Worm (Caenorhabditis elegans): Measurements from ENCODE around the gene T23G7.3.
A peak's percentile ranks its signal among the peaks of the same experiment; 100 is the strongest.

T23G7.3 gene

ce11 chrII:9178811-9179210 lies 11.2 kb upstream of the T23G7.3 start:
- no peak for TF ChIP-seq ztf-11 (tag; optimal IDR thresholded peaks at IDR 0.05)
- peak in 1 of 2 experiments; percentile 78 for TF ChIP-seq unc-62 (GFP tag; optimal IDR thresholded peaks at IDR 0.05 in 1 of 2)
- no peak for TF ChIP-seq unc-62 (tag; optimal IDR thresholded peaks at IDR 0.05)
- no peak for TF ChIP-seq mdl-1 (tag; optimal IDR thresholded peaks at IDR 0.05)
- no peak for TF ChIP-seq hlh-30 (tag; optimal IDR thresholded peaks at IDR 0.05; ENCODE audit: insufficient read depth)
- TF ChIP-seq T26A8.4 (GFP tag; IDR thresholded peaks at IDR 0.05): no peak

- TF ChIP-seq mes-2 (tag; optimal IDR thresholded peaks at IDR 0.05; ENCODE audit: poor library complexity, severe bottlenecking): peak; percentile 78
- no peak for TF ChIP-seq daf-16 (GFP tag; optimal IDR thresholded peaks at IDR 0.05)
- TF ChIP-seq daf-16 (tag; optimal IDR thresholded peaks at IDR 0.05): peak; percentile 46
- TF ChIP-seq lsy-2 (tag; optimal IDR thresholded peaks at IDR 0.05): peak in 1 of 2 experiments; percentile 72
- TF ChIP-seq dve-1 (tag; optimal IDR thresholded peaks at IDR 0.05; ENCODE audit: insufficient read depth): peak; percentile 15
- TF ChIP-seq Y48G9A.11 (GFP tag; IDR thresholded peaks at IDR 0.05): peak; percentile 91
- no peak for TF ChIP-seq daf-19 (GFP tag; conservative IDR thresholded peaks at IDR 0.05)
- TF ChIP-seq madf-5 (GFP tag; IDR thresholded peaks at IDR 0.05): no peak
- peak; percentile 98 for TF ChIP-seq T20F7.1 (GFP tag; optimal IDR thresholded peaks at IDR 0.05)
These were observed 9.4 kb upstream of the T23G7.3 start, which contains the start of the genes sec-5 and pir-1 for ce11 chrII:9177080-9177479. TSS of gene sec-5 (minus strand) at chrII:9177152. TSS of gene pir-1 (plus strand) at chrII:9177300.

- TF ChIP-seq unc-62 (GFP tag; optimal IDR thresholded peaks at IDR 0.05 in 1 of 2): peak in 1 of 2 experiments; percentile 88
- TF ChIP-seq unc-62 (tag; optimal IDR thresholded peaks at IDR 0.05): no peak
- no peak for TF ChIP-seq ceh-20 (GFP tag; IDR thresholded peaks at IDR 0.05)
- TF ChIP-seq snpc-4 (tag; optimal IDR thresholded peaks at IDR 0.05): no peak
These were observed 8.9 kb upstream of the T23G7.3 start for ce11 chrII:9176523-9176922.

- no peak for TF ChIP-seq zip-2 (tag; optimal IDR thresholded peaks at IDR 0.05)
- TF ChIP-seq unc-62 (GFP tag; optimal IDR thresholded peaks at IDR 0.05 in 1 of 2): peak in 1 of 2 experiments; percentile 94
- TF ChIP-seq unc-62 (tag; optimal IDR thresholded peaks at IDR 0.05): no peak
These were observed 5.8 kb upstream of the T23G7.3 start for ce11 chrII:9173471-9173870.

DNA sequence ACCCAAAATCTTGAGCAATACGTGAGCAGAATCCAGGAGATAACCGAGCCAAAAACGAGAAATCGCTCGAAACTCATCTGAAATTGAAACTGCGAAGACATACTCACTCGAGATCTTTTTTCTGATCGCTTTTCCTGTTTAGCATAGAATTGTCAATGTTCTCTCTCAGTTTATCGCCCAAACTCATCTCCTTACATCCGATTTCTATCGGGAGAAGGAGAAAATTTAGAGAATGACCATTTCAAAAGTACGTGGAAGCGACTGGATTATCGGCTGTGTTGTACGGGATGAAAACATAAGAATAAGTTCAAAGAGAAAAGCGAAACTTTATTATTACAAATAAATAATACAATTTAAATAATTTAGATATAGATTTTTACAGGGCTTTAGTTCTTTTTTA lies 5.2 kb upstream of the T23G7.3 start, which contains the start of gene T23G7.2:
T23G7.2 (minus strand) TSS at position 101 of the 400 bp plus-strand sequence.
- TF ChIP-seq nhr-102 (tag; optimal IDR thresholded peaks at IDR 0.05) (no peak), dmd-8 (GFP tag; IDR thresholded peaks at IDR 0.05) (no peak), unc-62 (GFP tag; optimal IDR thresholded peaks at IDR 0.05 in 1 of 2) (peak in 1 of 2 experiments; percentile 27), unc-62 (tag; optimal IDR thresholded peaks at IDR 0.05) (no peak)

- TF ChIP-seq madf-5 (GFP tag; IDR thresholded peaks at IDR 0.05): no peak
- peak; percentile 98 for TF ChIP-seq aha-1 (tag)
- TF ChIP-seq Y48G9A.11 (GFP tag; IDR thresholded peaks at IDR 0.05): no peak
- peak in 1 of 2 experiments; percentile 89 for TF ChIP-seq unc-62 (GFP tag; optimal IDR thresholded peaks at IDR 0.05 in 1 of 2)
- TF ChIP-seq unc-62 (tag; optimal IDR thresholded peaks at IDR 0.05): no peak
These were observed 4.0 kb upstream of the T23G7.3 start for ce11 chrII:9171466-9172187.

DNA sequence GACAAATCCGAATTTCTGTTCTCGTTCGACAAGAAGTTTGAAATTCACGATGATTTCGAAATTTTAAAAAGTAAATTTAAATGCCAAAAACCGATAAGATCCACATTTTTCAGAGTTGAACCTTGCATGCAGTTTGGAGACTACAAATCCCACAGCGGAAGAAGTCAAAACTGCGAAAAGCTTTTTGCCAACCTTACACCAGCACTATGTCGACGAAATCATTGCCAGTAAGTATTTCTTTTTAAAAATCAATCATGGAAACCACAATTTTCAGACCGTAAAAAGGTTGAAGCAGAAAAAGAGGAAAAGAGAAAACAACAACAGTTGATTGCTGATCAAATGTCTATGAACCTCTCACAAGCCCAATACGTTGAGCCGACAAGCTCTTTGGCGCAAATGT lies 3.2 kb upstream of the T23G7.3 start:
- TF ChIP-seq skn-1 (tag; optimal IDR thresholded peaks at IDR 0.05): no peak
- peak; percentile 99 for TF ChIP-seq aha-1 (tag)
- TF ChIP-seq mep-1 (tag; optimal IDR thresholded peaks at IDR 0.05): peak; percentile 15

DNA sequence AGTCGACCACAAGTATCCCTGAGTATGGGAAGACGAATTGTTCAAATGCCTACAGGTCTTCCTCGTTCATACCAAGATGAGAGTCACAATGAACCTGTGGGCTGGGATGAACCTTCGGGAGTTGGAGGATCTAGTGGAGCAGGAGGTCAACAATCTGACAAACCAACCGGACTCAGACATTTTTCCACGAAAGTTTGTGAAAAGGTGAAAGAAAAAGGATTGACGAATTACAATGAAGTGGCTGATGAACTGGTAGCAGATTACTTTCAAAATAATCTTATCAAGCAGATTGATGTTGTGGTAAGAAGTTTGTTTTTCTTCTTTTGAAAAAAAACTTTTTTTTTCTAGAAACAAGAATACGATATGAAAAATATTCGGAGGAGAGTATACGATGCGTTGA lies 2.4 kb upstream of the T23G7.3 start:
- TF ChIP-seq aha-1 (tag): peak; percentile 98
- TF ChIP-seq vab-7 (GFP tag; IDR thresholded peaks at IDR 0.05): no peak
- no peak for TF ChIP-seq daf-19 (GFP tag; conservative IDR thresholded peaks at IDR 0.05)
- TF ChIP-seq mep-1 (tag; optimal IDR thresholded peaks at IDR 0.05): peak; percentile 15
- no peak for TF ChIP-seq mxl-3 (GFP tag; optimal IDR thresholded peaks at IDR 0.05)
- TF ChIP-seq fkh-10 (GFP tag; optimal IDR thresholded peaks at IDR 0.05): no peak
- no peak for TF ChIP-seq ceh-28 (tag; optimal IDR thresholded peaks at IDR 0.05)
- TF ChIP-seq lim-7 (GFP tag; IDR thresholded peaks at IDR 0.05): no peak
- no peak for TF ChIP-seq skn-1 (tag; optimal IDR thresholded peaks at IDR 0.05)
- TF ChIP-seq tag-97 (GFP tag; IDR thresholded peaks at IDR 0.05): no peak
- no peak for TF ChIP-seq Y5F2A.4 (GFP tag; optimal IDR thresholded peaks at IDR 0.05)
- no peak for TF ChIP-seq unc-39 (tag; optimal IDR thresholded peaks at IDR 0.05)
- TF ChIP-seq lin-39 (tag; optimal IDR thresholded peaks at IDR 0.05): no peak
